Worm (Caenorhabditis elegans): Measurements from ENCODE around the gene ttc-17.

ce11 chrV:8932318-8932717 is 24.5 kb upstream of the ttc-17 start, which contains the start of gene H14N18.2:
- TF ChIP-seq sea-1 (GFP tag; conservative IDR thresholded peaks at IDR 0.05) = no peak
- TF ChIP-seq scrt-1 (GFP tag; IDR thresholded peaks at IDR 0.05) = no peak
- no peak for TF ChIP-seq ceh-36 (tag; optimal IDR thresholded peaks at IDR 0.05)
- TF ChIP-seq aly-1 (tag; optimal IDR thresholded peaks at IDR 0.05) = no peak
- TF ChIP-seq tra-4 (tag; optimal IDR thresholded peaks at IDR 0.05) = no peak
- no peak for TF ChIP-seq tbx-37 (GFP tag; conservative IDR thresholded peaks at IDR 0.05)
- TF ChIP-seq hmg-4 (GFP tag; optimal IDR thresholded peaks at IDR 0.05) = no peak
- no peak for TF ChIP-seq ets-7 (tag; optimal IDR thresholded peaks at IDR 0.05)
- no peak for TF ChIP-seq ama-1 (optimal IDR thresholded peaks at IDR 0.05)
- TF ChIP-seq hmbx-1 (tag; optimal IDR thresholded peaks at IDR 0.05) = no peak
